Worm (Caenorhabditis elegans) whole organism, midembryonic: ENCODE results near the gene nas-3.

Experiments
- flt-1 ChIP-seq: fragments of 200-800 bp; sonication (Bioruptor generic); IDR thresholded peaks from 2 replicates; pipeline ENCODE4 v1.3.6; 2022; ENCODE audit warnings: missing genetic modification characterization, missing compliant biosample characterization
- med-1 ChIP-seq: sonication (generic microtip); optimal IDR thresholded peaks from 2 replicates; lab custom pipeline; 2017; ENCODE audit warnings: missing genetic modification characterization, mild to moderate bottlenecking, missing compliant biosample characterization, antibody characterized with exemption, missing genetic modification reagents; ENCODE audit not compliant: insufficient read depth
- ztf-23 ChIP-seq: fragments of 200-800 bp; sonication (Bioruptor generic); IDR thresholded peaks from 2 replicates; pipeline ENCODE4 v1.3.6; 2022; ENCODE audit warnings: missing genetic modification reagents, missing genetic modification characterization, missing compliant biosample characterization
- ztf-29 ChIP-seq: fragments of 200-800 bp; sonication (Bioruptor generic); IDR thresholded peaks from 2 replicates; pipeline ENCODE4 v1.3.6; 2022; ENCODE audit warnings: missing genetic modification reagents, missing genetic modification characterization, missing compliant biosample characterization

- TF ChIP-seq med-1 (GFP tag; lab: Kevin White, UChicago) (no peak), ztf-23 (GFP tag; lab: Robert Waterston, UW) (no peak), ztf-29 (GFP tag; lab: Robert Waterston, UW) (no peak), flt-1 (GFP tag; lab: Robert Waterston, UW) (no peak)
Observed at ce11 chrV:9485508-9485907, 7.5 kb downstream of the nas-3 start.
